Worm (Caenorhabditis elegans): ENCODE results near the gene hda-2.

DNA sequence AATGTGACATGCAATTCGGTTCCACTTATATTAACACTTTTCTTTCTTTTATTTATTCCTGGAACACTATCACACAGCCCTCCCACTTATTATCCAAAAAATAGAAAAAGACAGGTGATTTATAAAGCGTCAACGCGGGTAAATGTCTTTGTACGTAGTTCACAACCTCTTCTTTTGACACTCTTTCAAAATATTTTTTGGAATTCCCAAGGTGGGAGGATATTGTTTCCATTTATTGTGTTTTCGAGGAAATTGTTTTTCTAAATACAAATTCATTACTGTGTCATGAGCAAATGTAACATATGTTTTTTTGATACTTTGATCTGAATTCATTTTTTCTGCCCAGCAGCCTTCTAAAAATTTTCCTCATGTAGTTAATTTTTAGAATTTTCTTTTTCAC lies 35.5 kb upstream of the hda-2 start:
- TF ChIP-seq alr-1 (tag; optimal IDR thresholded peaks at IDR 0.05) (no peak), skn-1 (tag; optimal IDR thresholded peaks at IDR 0.05) (no peak), nhr-10 (tag; optimal IDR thresholded peaks at IDR 0.05) (no peak), mab-5 (tag; optimal IDR thresholded peaks at IDR 0.05) (no peak), aly-2 (tag; optimal IDR thresholded peaks at IDR 0.05) (no peak), unc-39 (tag; optimal IDR thresholded peaks at IDR 0.05) (no peak), nhr-77 (tag; optimal IDR thresholded peaks at IDR 0.05) (no peak), dmd-4 (tag; optimal IDR thresholded peaks at IDR 0.05) (no peak)
